Fruit fly (Drosophila melanogaster) Kc167 (cell line): Measurements from ENCODE around the gene Ctps.

Experiments
- Sin3A ChIP-seq: fragments of >200 bp; optimal IDR thresholded peaks from 2 replicates; lab custom pipeline; 2018; ENCODE audit warnings: missing external identifiers
- insv ChIP-seq: fragments of >200 bp; optimal IDR thresholded peaks from 3 replicates; lab custom pipeline; 2018; ENCODE audit warnings: missing external identifiers
- psq ChIP-seq: fragments of >200 bp; optimal IDR thresholded peaks from 2 replicates; lab custom pipeline; 2017; ENCODE audit warnings: missing external identifiers
- ttk ChIP-seq: sonication (Bioruptor generic); optimal IDR thresholded peaks from 2 replicates; lab custom pipeline; 2017; ENCODE audit warnings: missing external identifiers

- no peak for TF ChIP-seq insv (lab: Kevin White, UChicago)
- no peak for TF ChIP-seq Sin3A (lab: Kevin White, UChicago)
- no peak for TF ChIP-seq ttk (lab: Kevin White, UChicago)
- TF ChIP-seq psq (lab: Kevin White, UChicago), result no peak
Observed at dm6 chr3L:15089083-15089704, 8.5 kb upstream of the Ctps start.
